Fruit fly (Drosophila melanogaster) S2 (cell line): ENCODE results near the gene CG14455.

Experiments
- CG8478 ChIP-seq: fragments of >200 bp; optimal IDR thresholded peaks from 2 replicates; lab custom pipeline; 2018
- CTCF ChIP-seq, 2 experiments: fragments of >200 bp; optimal IDR thresholded peaks; 2 replicates each; lab custom pipeline; 2018

- no peak for TF ChIP-seq CG8478 (lab: Kevin White, UChicago)
- no peak for TF ChIP-seq CTCF (optimal IDR thresholded peaks at IDR 0.05; lab: Kevin White, UChicago)
Observed at dm6 chr3L:22645327-22645726, 41.6 kb downstream of the CG14455 start, which contains the start of gene CG33766.
